Worm (Caenorhabditis elegans): ENCODE results near the gene abu-15.

The abu-15 gene

ce11 chrV:5181612-5182011 lies 23.2 kb downstream of the abu-15 start, which contains the start of gene C03A7.2:
Gene C03A7.2 (plus strand): TSS chrV:5181912.
- TF ChIP-seq sdc-2 (tag; optimal IDR thresholded peaks at IDR 0.05) (no peak), nfya-1 (tag; optimal IDR thresholded peaks at IDR 0.05) (no peak), che-1 (tag; optimal IDR thresholded peaks at IDR 0.05) (no peak), elt-4 (tag; optimal IDR thresholded peaks at IDR 0.05) (no peak)

- TF ChIP-seq dve-1 (tag; optimal IDR thresholded peaks at IDR 0.05) (no peak), sdc-2 (tag; optimal IDR thresholded peaks at IDR 0.05) (no peak), F13H6.1 (tag; optimal IDR thresholded peaks at IDR 0.05) (no peak), ceh-18 (tag; optimal IDR thresholded peaks at IDR 0.05) (no peak), ceh-34 (tag; optimal IDR thresholded peaks at IDR 0.05) (no peak), gmeb-2 (tag; optimal IDR thresholded peaks at IDR 0.05) (no peak)
Observed at ce11 chrV:5192501-5192900, 34.1 kb downstream of the abu-15 start, which contains the start of gene C03A7.13. Gene C03A7.13 (minus strand): TSS chrV:5192543.

- no peak for TF ChIP-seq npax-4 (tag; optimal IDR thresholded peaks at IDR 0.05)
- no peak for TF ChIP-seq ztf-16 (tag; optimal IDR thresholded peaks at IDR 0.05)
- TF ChIP-seq C08G9.2 (tag; optimal IDR thresholded peaks at IDR 0.05), result no peak
- no peak for TF ChIP-seq ceh-30 (tag; optimal IDR thresholded peaks at IDR 0.05)
- TF ChIP-seq sdc-2 (tag; optimal IDR thresholded peaks at IDR 0.05), result no peak
- TF ChIP-seq pha-2 (tag; optimal IDR thresholded peaks at IDR 0.05), result no peak
- TF ChIP-seq pax-1 (tag; optimal IDR thresholded peaks at IDR 0.05), result no peak
- no peak for TF ChIP-seq tbx-2 (tag; optimal IDR thresholded peaks at IDR 0.05)
- TF ChIP-seq ahr-1 (tag; optimal IDR thresholded peaks at IDR 0.05), result no peak
- TF ChIP-seq ceh-2 (tag; optimal IDR thresholded peaks at IDR 0.05), result no peak
- no peak for TF ChIP-seq unc-55 (GFP tag; optimal IDR thresholded peaks at IDR 0.05)
- no peak for TF ChIP-seq zip-5 (tag; optimal IDR thresholded peaks at IDR 0.05)
- TF ChIP-seq fkh-10 (GFP tag; optimal IDR thresholded peaks at IDR 0.05), result no peak
- TF ChIP-seq syd-9 (tag; optimal IDR thresholded peaks at IDR 0.05), result no peak
Observed at ce11 chrV:5194508-5194907, 36.1 kb downstream of the abu-15 start, which contains the start of gene abu-8. Gene abu-8 (minus strand): TSS chrV:5194608.

ce11 chrV:5198240-5198639 lies 39.8 kb downstream of the abu-15 start, which contains the start of gene Y47A7.2:
Gene Y47A7.2 (minus strand): TSS chrV:5198340.
- no peak for TF ChIP-seq ceh-45 (GFP tag; IDR thresholded peaks at IDR 0.05)
- no peak for TF ChIP-seq che-1 (tag; optimal IDR thresholded peaks at IDR 0.05)
- TF ChIP-seq sox-2 (GFP tag; IDR thresholded peaks at IDR 0.05), result no peak
- no peak for TF ChIP-seq C38D4.7 (GFP tag; optimal IDR thresholded peaks at IDR 0.05)
- TF ChIP-seq lin-11 (tag; optimal IDR thresholded peaks at IDR 0.05), result no peak
- no peak for TF ChIP-seq fkh-10 (GFP tag; optimal IDR thresholded peaks at IDR 0.05)
- TF ChIP-seq T23F11.4 (GFP tag; optimal IDR thresholded peaks at IDR 0.05), result no peak

- TF ChIP-seq fkh-10 (GFP tag; optimal IDR thresholded peaks at IDR 0.05), result peak; percentile 48
- TF ChIP-seq elt-4 (tag; optimal IDR thresholded peaks at IDR 0.05), result no peak
- no peak for TF ChIP-seq mec-3 (tag; optimal IDR thresholded peaks at IDR 0.05; ENCODE audit: borderline replicate concordance)
- no peak for TF ChIP-seq nhr-232 (tag; optimal IDR thresholded peaks at IDR 0.05)
- no peak for TF ChIP-seq T23F11.4 (GFP tag; optimal IDR thresholded peaks at IDR 0.05)
- TF ChIP-seq unc-42 (tag; optimal IDR thresholded peaks at IDR 0.05), result peak; percentile 98
Observed at ce11 chrV:5200188-5200587, 41.8 kb downstream of the abu-15 start.

- TF ChIP-seq syd-9 (tag; optimal IDR thresholded peaks at IDR 0.05) (no peak), unc-55 (GFP tag; optimal IDR thresholded peaks at IDR 0.05) (peak; percentile 27)
Observed at ce11 chrV:5201706-5202105, 43.3 kb downstream of the abu-15 start.

- TF ChIP-seq ceh-24 (tag; optimal IDR thresholded peaks at IDR 0.05) (no peak), tbx-7 (tag; optimal IDR thresholded peaks at IDR 0.05) (no peak), hlh-15 (tag; optimal IDR thresholded peaks at IDR 0.05) (no peak)
Observed at ce11 chrV:5203643-5204042, 45.2 kb downstream of the abu-15 start.
